Worm (Caenorhabditis elegans): ENCODE results near the gene hyl-2.

The hyl-2 gene

DNA sequence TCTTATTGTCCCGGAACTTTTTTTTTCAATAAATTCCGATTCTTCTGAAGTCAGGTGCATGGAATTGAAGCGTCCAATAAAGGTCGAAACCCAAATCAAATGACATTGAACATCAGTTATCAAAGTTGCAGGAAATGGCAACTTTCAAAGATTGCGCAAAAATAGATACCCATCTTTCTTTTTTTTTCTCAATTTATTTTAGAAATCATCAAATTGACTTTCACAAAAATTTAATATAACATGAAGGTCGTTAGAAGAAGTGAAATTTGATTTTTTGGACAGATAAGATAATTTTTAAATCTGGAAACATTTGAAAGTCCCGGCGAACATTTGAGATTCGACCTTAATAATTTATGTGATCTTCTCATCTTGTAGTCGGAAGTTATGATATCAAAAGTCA, 6.4 kb upstream of the hyl-2 start:
- no peak for TF ChIP-seq fos-1 (tag; optimal IDR thresholded peaks at IDR 0.05)
- TF ChIP-seq egl-27 (tag; optimal IDR thresholded peaks at IDR 0.05), result no peak
- no peak for TF ChIP-seq ceh-16 (tag; optimal IDR thresholded peaks at IDR 0.05)
- peak; percentile 40 for TF ChIP-seq nhr-25 (tag; optimal IDR thresholded peaks at IDR 0.05)
- no peak for TF ChIP-seq nhr-10 (tag; optimal IDR thresholded peaks at IDR 0.05)
- TF ChIP-seq C34F6.9 (tag; optimal IDR thresholded peaks at IDR 0.05), result no peak
- no peak for TF ChIP-seq snpc-4 (tag; optimal IDR thresholded peaks at IDR 0.05)
- no peak for TF ChIP-seq skn-1 (tag; optimal IDR thresholded peaks at IDR 0.05)
- TF ChIP-seq blmp-1 (tag; optimal IDR thresholded peaks at IDR 0.05; ENCODE audit: insufficient read depth), result peak; percentile 64
- no peak for TF ChIP-seq Y55F3AM.14 (GFP tag; optimal IDR thresholded peaks at IDR 0.05)
- no peak for TF ChIP-seq nhr-237 (tag; optimal IDR thresholded peaks at IDR 0.05)

DNA sequence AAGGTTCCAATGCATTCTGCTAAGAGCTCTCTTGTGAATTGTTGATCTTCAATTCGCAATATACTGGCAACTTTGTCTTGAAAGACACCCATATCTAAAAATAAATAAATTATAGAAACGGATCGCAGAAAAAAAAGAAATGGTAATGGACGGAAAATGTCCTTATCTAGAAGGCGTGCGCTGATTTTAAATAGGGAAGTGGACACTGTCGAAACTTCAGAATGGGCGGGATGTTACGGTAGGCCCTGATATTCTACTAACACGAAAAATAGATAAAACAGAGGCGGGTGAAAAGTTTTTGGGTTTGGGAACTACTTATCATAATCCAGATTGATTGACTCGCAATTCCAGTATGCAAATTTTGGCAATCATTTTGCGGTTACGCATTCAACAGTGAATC, 5.6 kb upstream of the hyl-2 start, which contains the start of gene aqp-8:
Gene aqp-8, minus strand, starts transcription at position 101 of the 400 bp plus-strand sequence.
- no peak for TF ChIP-seq C34F6.9 (tag; optimal IDR thresholded peaks at IDR 0.05)
- no peak for TF ChIP-seq lsy-2 (tag; optimal IDR thresholded peaks at IDR 0.05)
- TF ChIP-seq dmd-4 (tag; optimal IDR thresholded peaks at IDR 0.05), result no peak
- TF ChIP-seq sem-4 (tag; optimal IDR thresholded peaks at IDR 0.05), result no peak
- TF ChIP-seq lin-11 (tag; optimal IDR thresholded peaks at IDR 0.05), result no peak
- no peak for TF ChIP-seq unc-62 (GFP tag; optimal IDR thresholded peaks at IDR 0.05)
- TF ChIP-seq nhr-21 (tag; optimal IDR thresholded peaks at IDR 0.05), result no peak
- no peak for TF ChIP-seq nhr-25 (tag; optimal IDR thresholded peaks at IDR 0.05)
- TF ChIP-seq nhr-129 (tag; optimal IDR thresholded peaks at IDR 0.05), result no peak
- no peak for TF ChIP-seq aly-2 (tag; optimal IDR thresholded peaks at IDR 0.05)
- TF ChIP-seq sma-9 (GFP tag; optimal IDR thresholded peaks at IDR 0.05), result no peak
- no peak for TF ChIP-seq sma-9 (tag; optimal IDR thresholded peaks at IDR 0.05)
- no peak for TF ChIP-seq crh-2 (tag; optimal IDR thresholded peaks at IDR 0.05)
- TF ChIP-seq ZK546.5 (tag; optimal IDR thresholded peaks at IDR 0.05), result no peak
- no peak for TF ChIP-seq mbf-1 (tag; optimal IDR thresholded peaks at IDR 0.05)
- TF ChIP-seq gmeb-1 (tag; optimal IDR thresholded peaks at IDR 0.05), result no peak
- TF ChIP-seq nhr-23 (tag; optimal IDR thresholded peaks at IDR 0.05), result no peak
- no peak for TF ChIP-seq zag-1 (tag; optimal IDR thresholded peaks at IDR 0.05)
- TF ChIP-seq skn-1 (tag; optimal IDR thresholded peaks at IDR 0.05), result no peak
- no peak for TF ChIP-seq nhr-6 (tag; optimal IDR thresholded peaks at IDR 0.05)

DNA sequence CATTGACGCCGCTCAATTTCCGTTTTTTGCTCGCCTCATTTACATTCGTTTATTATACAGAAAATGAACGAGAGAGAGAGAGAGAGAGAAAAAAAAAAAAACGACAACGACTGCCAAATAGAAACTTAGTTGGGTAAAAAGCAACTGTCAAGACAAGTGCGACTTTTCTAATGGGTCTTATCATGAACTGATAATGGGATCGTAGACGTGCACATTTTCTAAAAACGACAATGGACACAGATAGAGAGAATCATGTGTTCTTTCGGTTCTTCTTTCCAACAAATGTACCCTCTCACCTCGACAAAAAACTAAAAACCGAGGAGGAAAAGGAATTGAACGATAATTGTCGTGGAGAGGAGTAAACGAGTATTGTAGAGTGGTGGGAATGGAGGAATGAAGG, 822 bp upstream of the hyl-2 start:
- no peak for TF ChIP-seq C34F6.9 (tag; optimal IDR thresholded peaks at IDR 0.05)
- no peak for TF ChIP-seq snpc-4 (tag; optimal IDR thresholded peaks at IDR 0.05)
- TF ChIP-seq nhr-10 (tag; optimal IDR thresholded peaks at IDR 0.05), result no peak
- TF ChIP-seq dmd-4 (tag; optimal IDR thresholded peaks at IDR 0.05), result no peak
- peak; percentile 5 for TF ChIP-seq gmeb-1 (tag; optimal IDR thresholded peaks at IDR 0.05)
- TF ChIP-seq lin-11 (tag; optimal IDR thresholded peaks at IDR 0.05), result no peak
- TF ChIP-seq elt-3 (tag; optimal IDR thresholded peaks at IDR 0.05), result no peak
- no peak for TF ChIP-seq sma-3 (GFP tag; optimal IDR thresholded peaks at IDR 0.05)
- TF ChIP-seq nhr-6 (tag; optimal IDR thresholded peaks at IDR 0.05), result no peak
- no peak for TF ChIP-seq unc-39 (tag; optimal IDR thresholded peaks at IDR 0.05)
- TF ChIP-seq peb-1 (tag; optimal IDR thresholded peaks at IDR 0.05), result no peak
- TF ChIP-seq sma-9 (GFP tag; optimal IDR thresholded peaks at IDR 0.05), result peak; percentile 47
- TF ChIP-seq sma-9 (tag; optimal IDR thresholded peaks at IDR 0.05), result no peak
- TF ChIP-seq elt-1 (tag; optimal IDR thresholded peaks at IDR 0.05), result no peak
- TF ChIP-seq crh-2 (tag; optimal IDR thresholded peaks at IDR 0.05), result peak; percentile 23
- TF ChIP-seq ceh-82 (tag; optimal IDR thresholded peaks at IDR 0.05), result no peak
- no peak for TF ChIP-seq F13H6.1 (tag; optimal IDR thresholded peaks at IDR 0.05)
- TF ChIP-seq lsy-2 (tag; optimal IDR thresholded peaks at IDR 0.05), result no peak
- no peak for TF ChIP-seq unc-62 (GFP tag; optimal IDR thresholded peaks at IDR 0.05)
- TF ChIP-seq nhr-25 (tag; optimal IDR thresholded peaks at IDR 0.05), result no peak
- TF ChIP-seq ztf-11 (tag; optimal IDR thresholded peaks at IDR 0.05), result no peak
- no peak for TF ChIP-seq zag-1 (tag; optimal IDR thresholded peaks at IDR 0.05)
- TF ChIP-seq skn-1 (tag; optimal IDR thresholded peaks at IDR 0.05), result no peak
- no peak for TF ChIP-seq nhr-77 (tag; optimal IDR thresholded peaks at IDR 0.05)
- TF ChIP-seq nhr-21 (tag; optimal IDR thresholded peaks at IDR 0.05), result no peak
- TF ChIP-seq fos-1 (tag; optimal IDR thresholded peaks at IDR 0.05), result peak; percentile 69
- no peak for TF ChIP-seq ztf-1 (GFP tag; conservative IDR thresholded peaks at IDR 0.05)

DNA sequence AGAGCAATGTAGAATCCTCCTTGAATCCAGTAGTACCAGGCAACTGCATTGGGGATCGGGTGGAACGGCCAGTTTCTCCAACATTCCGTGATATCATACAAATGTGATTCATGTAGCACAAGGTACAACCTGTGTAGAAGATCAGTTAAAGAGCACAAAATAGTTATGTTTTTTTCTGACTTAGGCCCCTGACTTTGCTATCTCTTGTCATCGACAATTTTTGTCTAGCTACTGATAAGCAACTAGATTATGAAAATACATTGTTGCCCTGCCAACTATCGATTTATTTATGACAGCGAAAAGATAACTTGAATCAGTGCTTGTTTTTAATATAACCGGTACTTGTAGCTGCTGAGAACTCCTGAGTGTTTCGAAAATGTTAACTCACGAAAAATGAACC, 990 bp downstream of the hyl-2 start:
- TF ChIP-seq fos-1 (tag; optimal IDR thresholded peaks at IDR 0.05), result peak; percentile 59
- no peak for TF ChIP-seq ama-1 (optimal IDR thresholded peaks at IDR 0.05)
- TF ChIP-seq nhr-23 (tag; optimal IDR thresholded peaks at IDR 0.05), result no peak
- TF ChIP-seq sma-9 (GFP tag; optimal IDR thresholded peaks at IDR 0.05), result peak; percentile 40
- TF ChIP-seq sma-9 (tag; optimal IDR thresholded peaks at IDR 0.05), result no peak
